Fruit fly (Drosophila melanogaster): Measurements from ENCODE around the gene Alp12.

Alp12 gene

dm6 chr2L:19398317-19399234 lies 25.3 kb upstream of the Alp12 start, which contains the start of gene CG17544 (continued):
- TF ChIP-seq CG10431 (GFP tag; optimal IDR thresholded peaks at IDR 0.05) (peak; percentile 1), gro (GFP tag; optimal IDR thresholded peaks at IDR 0.05) (peak; percentile 51), Oli (tag; optimal IDR thresholded peaks at IDR 0.05) (peak; percentile 85), pum (GFP tag; optimal IDR thresholded peaks at IDR 0.05) (peak; percentile 4), Gug (GFP tag; IDR thresholded peaks at IDR 0.05) (peak; percentile 39; the same call in 2 of the 4 replicates), CG43689 (GFP tag; IDR thresholded peaks at IDR 0.05) (no peak), bbx (GFP tag; IDR thresholded peaks at IDR 0.05; ENCODE audit: partially characterized antibody) (peak; percentile 54), Fer2 (tag; optimal IDR thresholded peaks at IDR 0.05) (peak; percentile 59), HLH54F (GFP tag; optimal IDR thresholded peaks at IDR 0.05) (peak; percentile 35), CG12942 (GFP tag; optimal IDR thresholded peaks at IDR 0.05) (peak; percentile 46), schlank (tag; optimal IDR thresholded peaks at IDR 0.05) (peak; percentile 19), CG10267 (tag; optimal IDR thresholded peaks at IDR 0.05) (peak; percentile 83), dmrt99B (tag; optimal IDR thresholded peaks at IDR 0.05) (peak; percentile 86), Abd-B (GFP tag; optimal IDR thresholded peaks at IDR 0.05) (peak; percentile 70), CG7963 (GFP tag; IDR thresholded peaks at IDR 0.05; ENCODE audit: partially characterized antibody) (no peak), tx (GFP tag; optimal IDR thresholded peaks at IDR 0.05) (no peak), Rfx (GFP tag; IDR thresholded peaks at IDR 0.05) (peak; percentile 60), CG17361 (GFP tag; IDR thresholded peaks at IDR 0.05) (peak; percentile 87), CG10979 (tag; optimal IDR thresholded peaks at IDR 0.05) (peak; percentile 89), Dref (GFP tag; IDR thresholded peaks at IDR 0.05) (no peak), CG10462 (GFP tag; optimal IDR thresholded peaks at IDR 0.05) (peak; percentile 43), CG6683 (GFP tag; optimal IDR thresholded peaks at IDR 0.05) (peak; percentile 78), CG1792 (GFP tag; optimal IDR thresholded peaks at IDR 0.05) (no peak), Pdp1 (GFP tag; optimal IDR thresholded peaks at IDR 0.05) (peak; percentile 29 to 33), lmd (GFP tag; IDR thresholded peaks at IDR 0.05) (peak; percentile 51; the same call in 1 of the 2 replicates), seq (GFP tag; IDR thresholded peaks at IDR 0.05) (no peak; the same call in 1 of the 2 replicates), CG6272 (GFP tag; IDR thresholded peaks at IDR 0.05) (peak; percentile 13), PHDP (tag; optimal IDR thresholded peaks at IDR 0.05) (peak; percentile 76), CG7556 (GFP tag; optimal IDR thresholded peaks at IDR 0.05) (peak; percentile 95), vvl (GFP tag; IDR thresholded peaks at IDR 0.05) (peak; percentile 55), grn (GFP tag; optimal IDR thresholded peaks at IDR 0.05) (no peak), CG13424 (tag; optimal IDR thresholded peaks at IDR 0.05) (peak; percentile 89), Hr78 (GFP tag; optimal IDR thresholded peaks at IDR 0.05) (peak in 1 of 2 experiments; percentile 96), pfk (GFP tag; optimal IDR thresholded peaks at IDR 0.05) (peak; percentile 3), CG9437 (GFP tag; optimal IDR thresholded peaks at IDR 0.05) (peak; percentile 82), jumu (GFP tag; optimal IDR thresholded peaks at IDR 0.05) (peak; percentile 28), CG8290 (GFP tag; optimal IDR thresholded peaks at IDR 0.05) (peak; percentile 19), CG8290 (tag; optimal IDR thresholded peaks at IDR 0.05) (peak in 1 of 2 experiments; percentile 75), CG9609 (GFP tag; optimal IDR thresholded peaks at IDR 0.05) (peak; percentile 31), NfI (GFP tag; optimal IDR thresholded peaks at IDR 0.05) (peak; percentile 76), Ravus (GFP tag; IDR thresholded peaks at IDR 0.05) (no peak), cad (GFP tag; optimal IDR thresholded peaks at IDR 0.05) (no peak), CG4617 (GFP tag; optimal IDR thresholded peaks at IDR 0.05; ENCODE audit: borderline replicate concordance) (peak; percentile 36), Dbx (GFP tag; IDR thresholded peaks at IDR 0.05) (peak; percentile 76; the same call in 1 of the 3 replicates), nerfin-2 (GFP tag; IDR thresholded peaks at IDR 0.05; ENCODE audit: partially characterized antibody) (no peak), crol (GFP tag; IDR thresholded peaks at IDR 0.05) (peak; percentile 99), Xbp1 (GFP tag; optimal IDR thresholded peaks at IDR 0.05) (peak; percentile 67), CG14710 (tag; optimal IDR thresholded peaks at IDR 0.05) (peak; percentile 83)

Data from whole organism, embryonic.